Fruit fly (Drosophila melanogaster) whole organism, prepupa: ENCODE data around the gene Edg78E.
A peak's percentile ranks its signal among the peaks of the same experiment; 100 is the strongest.

Experiments
- Blimp-1 ChIP-seq: fragments of 200-800 bp; sonication (Bioruptor generic); optimal IDR thresholded peaks from 3 replicates; lab custom pipeline; 2017; ENCODE audit warnings: missing biosample characterization, missing genetic modification characterization, mild to moderate bottlenecking, moderate library complexity, missing genetic modification reagents
- CG10669 ChIP-seq: fragments of 200-800 bp; sonication (Bioruptor generic); optimal IDR thresholded peaks from 3 replicates; lab custom pipeline; 2018; ENCODE audit warnings: missing biosample characterization, mild to moderate bottlenecking, missing genetic modification characterization, moderate library complexity
- CG11294 ChIP-seq: fragments of 200-800 bp; sonication (Bioruptor generic); IDR thresholded peaks from 2 replicates; pipeline ENCODE4 v1.3.6; 2022; ENCODE audit warnings: missing biosample characterization, missing genetic modification characterization
- CG11762 ChIP-seq: fragments of 200-800 bp; sonication (Bioruptor generic); optimal IDR thresholded peaks from 3 replicates; lab custom pipeline; 2016; ENCODE audit warnings: missing biosample characterization, missing genetic modification characterization; ENCODE audit not compliant: insufficient read depth
- CG11902 ChIP-seq: fragments of 200-800 bp; sonication (Bioruptor generic); optimal IDR thresholded peaks from 3 replicates; lab custom pipeline; 2016; ENCODE audit warnings: missing biosample characterization, missing genetic modification characterization
- CG15336 ChIP-seq: fragments of 200-800 bp; sonication (Bioruptor generic); IDR thresholded peaks from 2 replicates; pipeline ENCODE4 v1.3.6; 2022; ENCODE audit warnings: missing biosample characterization, missing genetic modification characterization
- CG1621 ChIP-seq: fragments of 200-800 bp; sonication (Bioruptor generic); optimal IDR thresholded peaks from 3 replicates; lab custom pipeline; 2018; ENCODE audit warnings: missing biosample characterization, mild to moderate bottlenecking, missing genetic modification characterization
- CG16779 ChIP-seq: fragments of 200-800 bp; sonication (Bioruptor generic); optimal IDR thresholded peaks from 3 replicates; lab custom pipeline; 2017; ENCODE audit warnings: missing biosample characterization, mild to moderate bottlenecking, missing genetic modification characterization
- CG3032 ChIP-seq: fragments of 200-800 bp; optimal IDR thresholded peaks from 2 replicates; lab custom pipeline; 2019; ENCODE audit warnings: missing biosample characterization, mild to moderate bottlenecking, missing genetic modification characterization, moderate library complexity
- CG31627 ChIP-seq: fragments of 200-800 bp; sonication (Bioruptor generic); optimal IDR thresholded peaks from 3 replicates; lab custom pipeline; 2016; ENCODE audit warnings: missing biosample characterization, missing genetic modification characterization
- CG32006 ChIP-seq: fragments of 200-800 bp; sonication (Bioruptor generic); optimal IDR thresholded peaks from 3 replicates; lab custom pipeline; 2017; ENCODE audit warnings: missing biosample characterization, mild to moderate bottlenecking, missing genetic modification characterization
- CG34406 ChIP-seq: fragments of 200-800 bp; sonication (Bioruptor generic); optimal IDR thresholded peaks from 3 replicates; lab custom pipeline; 2016; ENCODE audit warnings: missing biosample characterization, missing genetic modification characterization
- CG3919 ChIP-seq: fragments of 200-800 bp; sonication (Bioruptor generic); optimal IDR thresholded peaks from 3 replicates; lab custom pipeline; 2016; ENCODE audit warnings: missing biosample characterization, missing genetic modification characterization
- CG4318 ChIP-seq: fragments of 200-800 bp; sonication (Bioruptor generic); optimal IDR thresholded peaks from 3 replicates; lab custom pipeline; 2017; ENCODE audit warnings: missing biosample characterization, mild to moderate bottlenecking, missing genetic modification characterization
- CG6163 ChIP-seq: fragments of 200-800 bp; sonication (Bioruptor generic); IDR thresholded peaks from 3 replicates; pipeline ENCODE4 v1.3.6; 2022; ENCODE audit warnings: missing biosample characterization, missing genetic modification characterization
- CG6276 ChIP-seq: fragments of 200-800 bp; sonication (Bioruptor generic); optimal IDR thresholded peaks from 2 replicates; lab custom pipeline; 2017; ENCODE audit warnings: missing biosample characterization, mild to moderate bottlenecking, missing genetic modification characterization
- CG6792 ChIP-seq: fragments of 200-800 bp; sonication (Bioruptor generic); optimal IDR thresholded peaks from 3 replicates; lab custom pipeline; 2016; ENCODE audit warnings: missing biosample characterization, missing genetic modification characterization
- CG6808 ChIP-seq: fragments of 200-800 bp; sonication (Bioruptor generic); optimal IDR thresholded peaks from 3 replicates; lab custom pipeline; 2017; ENCODE audit warnings: missing biosample characterization, missing genetic modification characterization, mild to moderate bottlenecking, moderate library complexity, missing genetic modification reagents
- CG6854 ChIP-seq: fragments of 200-800 bp; sonication (Bioruptor generic); optimal IDR thresholded peaks from 2 replicates; lab custom pipeline; 2017; ENCODE audit warnings: missing biosample characterization, mild to moderate bottlenecking, missing genetic modification characterization
- CG7368 ChIP-seq: fragments of 200-800 bp; sonication (Bioruptor generic); optimal IDR thresholded peaks from 3 replicates; lab custom pipeline; 2016; ENCODE audit warnings: missing biosample characterization, missing genetic modification characterization
- CG8119 ChIP-seq: fragments of 200-800 bp; sonication (Bioruptor generic); IDR thresholded peaks from 3 replicates; pipeline ENCODE4 v1.3.6; 2022; ENCODE audit warnings: missing biosample characterization, missing genetic modification characterization
- CG9139 ChIP-seq: fragments of 200-800 bp; sonication (Bioruptor generic); optimal IDR thresholded peaks from 3 replicates; lab custom pipeline; 2017; ENCODE audit warnings: missing biosample characterization, mild to moderate bottlenecking, missing genetic modification characterization
- Eip75B ChIP-seq: fragments of 200-800 bp; sonication (Bioruptor generic); optimal IDR thresholded peaks from 3 replicates; lab custom pipeline; 2016; ENCODE audit warnings: missing biosample characterization, missing genetic modification characterization
- Eip78C ChIP-seq: fragments of 200-800 bp; sonication (Bioruptor generic); peaks from one replicate; lab custom pipeline; 2016; ENCODE audit warnings: missing biosample characterization, missing genetic modification characterization
- Eip93F ChIP-seq: fragments of 200-800 bp; sonication (Bioruptor generic); optimal IDR thresholded peaks from 2 replicates; lab custom pipeline; 2016; ENCODE audit warnings: missing biosample characterization, mild to moderate bottlenecking, missing genetic modification characterization
- Ets21C ChIP-seq: fragments of 200-800 bp; sonication (Bioruptor generic); optimal IDR thresholded peaks from 3 replicates; lab custom pipeline; 2016; ENCODE audit warnings: missing biosample characterization, missing genetic modification characterization
- Gug ChIP-seq: fragments of 200-800 bp; sonication (Bioruptor generic); IDR thresholded peaks from 2 replicates; pipeline ENCODE4 v1.3.6; 2022; ENCODE audit warnings: missing biosample characterization, missing genetic modification characterization
- Hr38 ChIP-seq: sonication (Bioruptor generic); optimal IDR thresholded peaks from 2 replicates; lab custom pipeline; 2016; ENCODE audit warnings: missing biosample characterization, missing genetic modification characterization
- Hr39 ChIP-seq: fragments of 200-800 bp; sonication (Bioruptor generic); optimal IDR thresholded peaks from 2 replicates; lab custom pipeline; 2016; ENCODE audit warnings: missing biosample characterization, missing genetic modification characterization
- Hr4 ChIP-seq: fragments of 200-800 bp; sonication (Bioruptor generic); optimal IDR thresholded peaks from 3 replicates; lab custom pipeline; 2016; ENCODE audit warnings: missing biosample characterization, missing genetic modification characterization
- Met ChIP-seq: fragments of 200-800 bp; sonication (Bioruptor generic); optimal IDR thresholded peaks from 3 replicates; lab custom pipeline; 2016; ENCODE audit warnings: missing biosample characterization, missing genetic modification characterization
- OdsH ChIP-seq: fragments of 200-800 bp; sonication (Bioruptor generic); optimal IDR thresholded peaks from 3 replicates; lab custom pipeline; 2016; ENCODE audit warnings: missing biosample characterization, missing genetic modification characterization
- Sox102F ChIP-seq: fragments of 200-800 bp; sonication (Bioruptor generic); optimal IDR thresholded peaks from 2 replicates; lab custom pipeline; 2016; ENCODE audit warnings: missing biosample characterization, mild to moderate bottlenecking, missing genetic modification characterization
- Sox14 ChIP-seq: fragments of 200-800 bp; sonication (Bioruptor generic); optimal IDR thresholded peaks from 3 replicates; lab custom pipeline; 2016; ENCODE audit warnings: missing biosample characterization, missing genetic modification characterization
- achi ChIP-seq: fragments of 200-800 bp; sonication (Bioruptor generic); optimal IDR thresholded peaks from 3 replicates; lab custom pipeline; 2016; ENCODE audit warnings: missing biosample characterization, missing genetic modification characterization
- acj6 ChIP-seq: fragments of 200-800 bp; sonication (Bioruptor generic); optimal IDR thresholded peaks from 3 replicates; lab custom pipeline; 2016; ENCODE audit warnings: missing biosample characterization, missing genetic modification characterization
- cyc ChIP-seq: fragments of 200-800 bp; sonication (Bioruptor generic); optimal IDR thresholded peaks from 3 replicates; lab custom pipeline; 2016; ENCODE audit warnings: missing biosample characterization, missing genetic modification characterization
- dac ChIP-seq: fragments of 200-800 bp; sonication (Bioruptor generic); optimal IDR thresholded peaks from 2 replicates; lab custom pipeline; 2017; ENCODE audit warnings: missing biosample characterization, mild to moderate bottlenecking, missing genetic modification characterization
- dsx ChIP-seq: fragments of 200-800 bp; optimal IDR thresholded peaks from 3 replicates; lab custom pipeline; 2019; ENCODE audit warnings: missing biosample characterization, mild to moderate bottlenecking, missing genetic modification characterization, moderate library complexity; ENCODE audit not compliant: poor library complexity, severe bottlenecking
- eg ChIP-seq: fragments of 200-800 bp; sonication (Bioruptor generic); IDR thresholded peaks from 3 replicates; pipeline ENCODE4 v1.3.6; 2022; ENCODE audit warnings: missing biosample characterization, missing genetic modification characterization
- esn ChIP-seq: fragments of 200-800 bp; sonication (Bioruptor generic); optimal IDR thresholded peaks from 2 replicates; lab custom pipeline; 2016; ENCODE audit warnings: missing biosample characterization, mild to moderate bottlenecking, missing genetic modification characterization, moderate library complexity
- fkh ChIP-seq: fragments of 200-800 bp; sonication (Bioruptor generic); optimal IDR thresholded peaks from 3 replicates; lab custom pipeline; 2017; ENCODE audit warnings: missing biosample characterization, mild to moderate bottlenecking, missing genetic modification characterization, moderate library complexity
- lz ChIP-seq: fragments of 200-800 bp; sonication (Bioruptor generic); optimal IDR thresholded peaks from 3 replicates; lab custom pipeline; 2016; ENCODE audit warnings: missing biosample characterization, missing genetic modification characterization
- net ChIP-seq: fragments of 200-800 bp; sonication (Bioruptor generic); optimal IDR thresholded peaks from 3 replicates; lab custom pipeline; 2016; ENCODE audit warnings: missing biosample characterization, missing genetic modification characterization
- pdm3 ChIP-seq: fragments of 200-800 bp; sonication (Bioruptor generic); optimal IDR thresholded peaks from 3 replicates; lab custom pipeline; 2016; ENCODE audit warnings: missing biosample characterization, missing genetic modification characterization
- salr ChIP-seq, 2 experiments: fragments of 200-800 bp; sonication (Bioruptor generic); optimal IDR thresholded peaks; 3 replicates each; lab custom pipeline; 2016 to 2018; ENCODE audit warnings: missing biosample characterization in 2 of 2, missing genetic modification characterization in 2 of 2, mild to moderate bottlenecking in 1 of 2
- spab ChIP-seq: fragments of 200-800 bp; sonication (Bioruptor generic); optimal IDR thresholded peaks from 2 replicates; lab custom pipeline; 2017; ENCODE audit warnings: missing biosample characterization, mild to moderate bottlenecking, missing genetic modification characterization, missing genetic modification reagents
- svp ChIP-seq: fragments of 200-800 bp; sonication (Bioruptor generic); peaks from one replicate; lab custom pipeline; 2016; ENCODE audit warnings: missing biosample characterization, missing genetic modification characterization
- topi ChIP-seq: fragments of 200-800 bp; sonication (Bioruptor generic); optimal IDR thresholded peaks from 3 replicates; lab custom pipeline; 2016; ENCODE audit warnings: missing biosample characterization, missing genetic modification characterization
- vri ChIP-seq: fragments of 200-800 bp; sonication (Bioruptor generic); optimal IDR thresholded peaks from 3 replicates; lab custom pipeline; 2016; ENCODE audit warnings: missing biosample characterization, mild to moderate bottlenecking, missing genetic modification characterization

Gene Edg78E

DNA sequence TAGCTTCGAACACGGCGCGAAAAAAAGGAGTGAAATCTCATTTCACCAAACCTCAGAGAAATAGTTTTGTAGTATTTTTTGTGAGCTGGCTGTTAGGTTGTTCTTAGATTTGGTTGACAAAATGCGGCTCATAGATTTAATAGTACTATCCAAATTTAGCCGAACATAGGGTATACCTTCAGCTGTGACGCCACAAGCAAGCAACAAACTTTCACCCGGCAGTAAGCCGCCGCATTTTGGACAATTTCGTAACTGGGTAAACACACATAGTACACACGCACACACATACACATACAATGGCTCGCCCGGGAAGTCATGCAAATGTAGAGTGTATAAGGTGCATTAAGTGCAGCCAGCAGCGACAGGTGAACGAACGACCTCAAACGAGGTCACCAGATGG lies 38.3 kb downstream of the Edg78E start:
- TF ChIP-seq CG3032 = no peak
- TF ChIP-seq CG15336 (GFP tag; lab: Robert Waterston, UW) = peak; percentile 49
- TF ChIP-seq Hr4 (GFP tag; lab: Kevin White, UChicago) = peak; percentile 77
- TF ChIP-seq lz (GFP tag; lab: Kevin White, UChicago) = no peak
- TF ChIP-seq fkh = peak; percentile 31
- no peak for TF ChIP-seq CG16779 (tag; lab: Kevin White, UChicago)
- TF ChIP-seq CG31627 (GFP tag; lab: Kevin White, UChicago) = no peak
- peak; percentile 10; the same call in 1 of the 3 replicates for TF ChIP-seq CG6163 (GFP tag; lab: Robert Waterston, UW)
- peak; percentile 46 for TF ChIP-seq OdsH (GFP tag; lab: Kevin White, UChicago)
- no peak for TF ChIP-seq Met (GFP tag; lab: Kevin White, UChicago)
- TF ChIP-seq svp = no peak
- TF ChIP-seq achi (GFP tag; lab: Kevin White, UChicago) = peak; percentile 18
- peak; percentile 55; the same call in 2 of the 3 replicates for TF ChIP-seq eg (GFP tag; lab: Robert Waterston, UW)
- no peak for TF ChIP-seq esn (GFP tag; lab: Kevin White, UChicago)
- TF ChIP-seq topi = no peak
- TF ChIP-seq CG6808 (GFP tag; lab: Kevin White, UChicago) = no peak
- no peak for TF ChIP-seq Sox102F (GFP tag; lab: Kevin White, UChicago)
- TF ChIP-seq CG6792 (GFP tag; lab: Kevin White, UChicago) = no peak
- TF ChIP-seq CG34406 (GFP tag; lab: Kevin White, UChicago) = no peak
- TF ChIP-seq Hr39 (GFP tag; lab: Kevin White, UChicago) = no peak
- TF ChIP-seq CG11902 (GFP tag; lab: Kevin White, UChicago) = no peak
- TF ChIP-seq CG6854 (GFP tag; lab: Kevin White, UChicago) = no peak
- peak; percentile 84 for TF ChIP-seq CG32006 (GFP tag; lab: Kevin White, UChicago)
- peak; percentile 1 for TF ChIP-seq CG7368 (GFP tag; lab: Kevin White, UChicago)
- TF ChIP-seq acj6 (GFP tag; lab: Kevin White, UChicago) = no peak
- no peak for TF ChIP-seq CG11294
- TF ChIP-seq Eip93F (GFP tag; lab: Kevin White, UChicago) = no peak
- no peak for TF ChIP-seq Gug (GFP tag; lab: Robert Waterston, UW)
- TF ChIP-seq CG8119 (GFP tag; lab: Robert Waterston, UW) = peak; percentile 72
- peak; percentile 55 for TF ChIP-seq dac
- TF ChIP-seq Sox14 = no peak
- TF ChIP-seq cyc = no peak
- no peak for TF ChIP-seq CG9139 (GFP tag; lab: Kevin White, UChicago)
- no peak for TF ChIP-seq CG1621
- TF ChIP-seq vri (GFP tag; lab: Kevin White, UChicago) = no peak
- peak; percentile 66 for TF ChIP-seq CG4318 (GFP tag; lab: Kevin White, UChicago)
- TF ChIP-seq CG6276 (GFP tag; lab: Kevin White, UChicago) = peak; percentile 47
- no peak for TF ChIP-seq Eip75B (GFP tag; lab: Kevin White, UChicago)
- no peak for TF ChIP-seq dsx (GFP tag; lab: Kevin White, UChicago)
- peak in 1 of 2 experiments; percentile 40 for TF ChIP-seq salr (GFP tag; optimal IDR thresholded peaks at IDR 0.05; lab: Kevin White, UChicago)
- TF ChIP-seq Eip78C (GFP tag; lab: Kevin White, UChicago) = peak; percentile 88
- peak; percentile 2 for TF ChIP-seq net (GFP tag; lab: Kevin White, UChicago)
- no peak for TF ChIP-seq CG11762
- TF ChIP-seq Ets21C (GFP tag; lab: Kevin White, UChicago) = no peak
- TF ChIP-seq Hr38 = no peak
- peak; percentile 35 for TF ChIP-seq CG3919 (GFP tag; lab: Kevin White, UChicago)
- peak; percentile 13 for TF ChIP-seq pdm3
- TF ChIP-seq CG10669 = no peak
- no peak for TF ChIP-seq Blimp-1
- no peak for TF ChIP-seq spab (GFP tag; lab: Kevin White, UChicago)
